Fruit fly (Drosophila melanogaster): ENCODE data around the gene CG14949.
A peak's percentile ranks its signal among the peaks of the same experiment; 100 is the strongest.

Gene CG14949

dm6 chr3L:2636023-2636968 is 6.9 kb downstream of the CG14949 start (continued):
- TF ChIP-seq ewg (GFP tag; optimal IDR thresholded peaks at IDR 0.05) (peak; percentile 6), Optix (GFP tag; IDR thresholded peaks at IDR 0.05) (no peak), fd96Cb (tag; optimal IDR thresholded peaks at IDR 0.05) (peak; percentile 9), CG4404 (GFP tag; IDR thresholded peaks at IDR 0.05) (no peak), sens (GFP tag) (peak; percentile 45), CG18599 (GFP tag; optimal IDR thresholded peaks at IDR 0.05) (peak; percentile 35), Bgb (GFP tag; IDR thresholded peaks at IDR 0.05; ENCODE audit: partially characterized antibody) (0 out of 2 replicates have a peak, but pooled peaks have one; percentile 21), CG2712 (tag; optimal IDR thresholded peaks at IDR 0.05) (peak; percentile 29), HLH4C (GFP tag; IDR thresholded peaks at IDR 0.05; ENCODE audit: partially characterized antibody) (no peak), CG14441 (GFP tag; IDR thresholded peaks at IDR 0.05) (0 out of 2 replicates have a peak, but pooled peaks have one; percentile 17), zf30C (GFP tag; optimal IDR thresholded peaks at IDR 0.05) (peak; percentile 45), zfh2 (GFP tag; optimal IDR thresholded peaks at IDR 0.05) (no peak), Aef1 (GFP tag; IDR thresholded peaks at IDR 0.05) (peak; percentile 51; the same call in 2 of the 3 replicates), Stat92E (GFP tag; optimal IDR thresholded peaks at IDR 0.05) (peak in 1 of 3 experiments; percentile 12), CG34224 (GFP tag; IDR thresholded peaks at IDR 0.05; ENCODE audit: partially characterized antibody) (peak; percentile 12; the same call in 1 of the 3 replicates), Med (GFP tag) (peak; percentile 31), Ets65A (GFP tag) (peak; percentile 53), trh (GFP tag; optimal IDR thresholded peaks at IDR 0.05) (no peak), CG10654 (GFP tag; optimal IDR thresholded peaks at IDR 0.05) (peak; percentile 16), Gug (GFP tag; IDR thresholded peaks at IDR 0.05) (0 out of 4 replicates have a peak, but pooled peaks have one; percentile 6), Ada2b (GFP tag; IDR thresholded peaks at IDR 0.05) (0 out of 2 replicates have a peak, but pooled peaks have one; percentile 24), ase (GFP tag; IDR thresholded peaks at IDR 0.05) (peak; percentile 29; the same call in 1 of the 3 replicates), CG34422 (GFP tag; IDR thresholded peaks at IDR 0.05) (peak; percentile 52; the same call in 1 of the 3 replicates), CG10209 (GFP tag; optimal IDR thresholded peaks at IDR 0.05) (peak; percentile 4), CG12659 (GFP tag; optimal IDR thresholded peaks at IDR 0.05) (peak; percentile 15), CG12104 (GFP tag; optimal IDR thresholded peaks at IDR 0.05) (no peak), Sox102F (GFP tag; optimal IDR thresholded peaks at IDR 0.05) (peak; percentile 51), NfI (GFP tag; optimal IDR thresholded peaks at IDR 0.05) (no peak), BtbVII (GFP tag; optimal IDR thresholded peaks at IDR 0.05) (peak; percentile 16), CG6813 (GFP tag; optimal IDR thresholded peaks at IDR 0.05) (no peak), HmgZ (tag; optimal IDR thresholded peaks at IDR 0.05) (peak; percentile 14)

dm6 chr3L:2634929-2635799 is 8.1 kb downstream of the CG14949 start:
- peak; percentile 88 for TF ChIP-seq CG1603 (tag; optimal IDR thresholded peaks at IDR 0.05)
- TF ChIP-seq CG17612 (GFP tag; IDR thresholded peaks at IDR 0.05) = 0 out of 2 replicates have a peak, but pooled peaks have one; percentile 48
- TF ChIP-seq Opbp (GFP tag; IDR thresholded peaks at IDR 0.05; ENCODE audit: partially characterized antibody) = peak; percentile 82
- TF ChIP-seq z (GFP tag; IDR thresholded peaks at IDR 0.05) = no peak
- peak; percentile 44; the same call in 1 of the 2 replicates for TF ChIP-seq CG4360 (GFP tag; IDR thresholded peaks at IDR 0.05)
- TF ChIP-seq ssp (GFP tag; IDR thresholded peaks at IDR 0.05) = peak; percentile 52
- no peak for TF ChIP-seq CG4282 (GFP tag; optimal IDR thresholded peaks at IDR 0.05)
- peak; percentile 97 for TF ChIP-seq HLHmδ (GFP tag; optimal IDR thresholded peaks at IDR 0.05)
- TF ChIP-seq lilli (GFP tag; optimal IDR thresholded peaks at IDR 0.05) = peak; percentile 80
- TF ChIP-seq lab (GFP tag; optimal IDR thresholded peaks at IDR 0.05) = peak; percentile 96
- TF ChIP-seq Taf1 (GFP tag; IDR thresholded peaks at IDR 0.05) = no peak; the same call in 1 of the 2 replicates
- peak; percentile 77 for TF ChIP-seq CG16813 (GFP tag; IDR thresholded peaks at IDR 0.05; ENCODE audit: partially characterized antibody)
- peak; percentile 61 for TF ChIP-seq CG3163 (GFP tag; optimal IDR thresholded peaks at IDR 0.05)
- TF ChIP-seq CG32532 (GFP tag; IDR thresholded peaks at IDR 0.05) = peak; percentile 85
- TF ChIP-seq CG13424 (tag; optimal IDR thresholded peaks at IDR 0.05) = peak; percentile 59
